Worm (Caenorhabditis elegans): ENCODE results near the gene Y14H12A.1.

DNA sequence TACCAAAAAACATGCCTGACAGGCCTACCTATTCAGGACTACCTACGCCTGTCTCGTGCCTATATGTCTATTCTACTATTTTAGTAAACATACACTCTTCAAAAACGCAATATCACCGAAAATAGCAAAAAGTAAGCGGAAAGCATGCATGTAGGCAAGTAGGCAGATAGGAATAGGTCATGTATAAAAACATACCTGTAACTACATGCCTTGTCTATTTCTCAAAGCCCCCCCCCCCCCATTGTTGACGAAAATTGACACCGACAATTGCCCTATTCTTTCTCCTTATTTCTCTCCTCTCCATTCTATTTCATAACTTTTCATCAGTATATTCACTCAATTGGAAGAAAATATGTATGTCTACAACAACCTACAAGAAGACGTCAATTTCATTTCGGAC, 14.8 kb upstream of the Y14H12A.1 start:
- TF ChIP-seq nhr-23 (tag; optimal IDR thresholded peaks at IDR 0.05): no peak
- TF ChIP-seq ama-1 (optimal IDR thresholded peaks at IDR 0.05): no peak
- TF ChIP-seq crh-2 (tag; optimal IDR thresholded peaks at IDR 0.05): no peak
- no peak for TF ChIP-seq nhr-25 (tag; optimal IDR thresholded peaks at IDR 0.05)
- no peak for TF ChIP-seq ZK546.5 (tag; optimal IDR thresholded peaks at IDR 0.05)
- no peak for TF ChIP-seq mdl-1 (tag; optimal IDR thresholded peaks at IDR 0.05)

All from whole organism, L2 larva.